Fruit fly (Drosophila melanogaster) whole organism, embryonic: ENCODE measurements around the gene Takl2.

Source experiments
- Adf1 ChIP-seq: fragments of 200-800 bp; sonication (Bioruptor generic); IDR thresholded peaks from 2 replicates; pipeline ENCODE4 v1.3.6; 2022; ENCODE audit warnings: missing biosample characterization, missing genetic modification characterization
- CG11560 ChIP-seq: fragments of 200-800 bp; sonication (Bioruptor generic); IDR thresholded peaks from 3 replicates; pipeline ENCODE4 v1.3.6; 2022; ENCODE audit warnings: missing biosample characterization, missing genetic modification characterization
- CG12155 ChIP-seq: fragments of 200-800 bp; sonication (Bioruptor generic); optimal IDR thresholded peaks from 3 replicates; lab custom pipeline; 2016; ENCODE audit warnings: missing biosample characterization, missing genetic modification characterization
- CG12769 ChIP-seq: fragments of 200-800 bp; sonication (Bioruptor generic); optimal IDR thresholded peaks from 2 replicates; lab custom pipeline; 2019; ENCODE audit warnings: missing biosample characterization, mild to moderate bottlenecking, missing genetic modification characterization, moderate library complexity
- CG15269 ChIP-seq: fragments of 200-800 bp; sonication (Bioruptor generic); optimal IDR thresholded peaks from 2 replicates; lab custom pipeline; 2018; ENCODE audit warnings: missing biosample characterization, mild to moderate bottlenecking, missing genetic modification characterization, moderate library complexity
- CG2875 ChIP-seq: fragments of 200-800 bp; sonication (Bioruptor generic); optimal IDR thresholded peaks from 2 replicates; lab custom pipeline; 2017; ENCODE audit warnings: missing biosample characterization, mild to moderate bottlenecking, missing genetic modification characterization, missing genetic modification reagents
- CG2889 ChIP-seq: fragments of 200-800 bp; sonication (Bioruptor generic); IDR thresholded peaks from 3 replicates; pipeline ENCODE4 v1.3.6; 2022; ENCODE audit warnings: missing biosample characterization, missing genetic modification characterization
- CG3065 ChIP-seq: fragments of 200-800 bp; sonication (Bioruptor generic); optimal IDR thresholded peaks from 2 replicates; lab custom pipeline; 2016; ENCODE audit warnings: missing biosample characterization, missing genetic modification characterization
- CG31365 ChIP-seq: fragments of 200-800 bp; sonication (Bioruptor generic); optimal IDR thresholded peaks from 2 replicates; lab custom pipeline; 2018; ENCODE audit warnings: missing biosample characterization, mild to moderate bottlenecking, missing genetic modification characterization
- CG4360 ChIP-seq: fragments of 200-800 bp; sonication (Bioruptor generic); IDR thresholded peaks from 2 replicates; pipeline ENCODE4 v1.3.6; 2022; ENCODE audit warnings: missing biosample characterization, missing genetic modification characterization
- CG4424 ChIP-seq: fragments of 200-800 bp; sonication (Bioruptor generic); optimal IDR thresholded peaks from 3 replicates; lab custom pipeline; 2016; ENCODE audit warnings: missing biosample characterization, missing genetic modification characterization
- CG6654 ChIP-seq: fragments of 200-800 bp; sonication (Bioruptor generic); optimal IDR thresholded peaks from 2 replicates; lab custom pipeline; 2017; ENCODE audit warnings: missing biosample characterization, mild to moderate bottlenecking, missing genetic modification characterization
- CG6683 ChIP-seq: fragments of 200-800 bp; sonication (Bioruptor generic); optimal IDR thresholded peaks from 2 replicates; lab custom pipeline; 2017; ENCODE audit warnings: missing biosample characterization, mild to moderate bottlenecking, missing genetic modification characterization, missing genetic modification reagents
- CG7745 ChIP-seq: fragments of 200-800 bp; sonication (Bioruptor generic); optimal IDR thresholded peaks from 2 replicates; lab custom pipeline; 2018; ENCODE audit warnings: missing biosample characterization, mild to moderate bottlenecking, missing genetic modification characterization, moderate library complexity
- D ChIP-seq, 2 experiments: fragments of 200-800 bp in 1 of 2; fragments of >200 bp in 1 of 2; sonication (Bioruptor generic) in 1 of 2; optimal IDR thresholded peaks; 2 replicates in 1 of 2; 3 replicates in 1 of 2; lab custom pipeline; 2017; ENCODE audit warnings: mild to moderate bottlenecking in 1 of 2, missing biosample characterization in 1 of 2, missing genetic modification characterization in 1 of 2, missing genetic modification reagents in 1 of 2
- Deaf1 ChIP-seq: fragments of 200-800 bp; optimal IDR thresholded peaks from 3 replicates; lab custom pipeline; 2019; ENCODE audit warnings: missing biosample characterization, mild to moderate bottlenecking, missing genetic modification characterization, moderate library complexity
- Dip2 ChIP-seq: fragments of 200-800 bp; sonication (Bioruptor generic); IDR thresholded peaks from 2 replicates; pipeline ENCODE4 v1.3.6; 2022; ENCODE audit warnings: missing biosample characterization, missing genetic modification characterization
- Dip3 ChIP-seq: fragments of 200-800 bp; sonication (Bioruptor generic); optimal IDR thresholded peaks from 3 replicates; lab custom pipeline; 2016; ENCODE audit warnings: missing biosample characterization, missing genetic modification characterization
- HmgZ ChIP-seq: fragments of 200-800 bp; sonication (Bioruptor generic); optimal IDR thresholded peaks from 2 replicates; lab custom pipeline; 2018; ENCODE audit warnings: missing biosample characterization, mild to moderate bottlenecking, missing genetic modification characterization
- Hr39 ChIP-seq: fragments of >200 bp; optimal IDR thresholded peaks from 2 replicates; lab custom pipeline; 2017
- Lhr ChIP-seq: fragments of 200-800 bp; sonication (Bioruptor generic); optimal IDR thresholded peaks from 3 replicates; lab custom pipeline; 2017; ENCODE audit warnings: mild to moderate bottlenecking, missing biosample characterization, missing genetic modification reagents, missing genetic modification characterization
- Lim3 ChIP-seq: fragments of 200-800 bp; sonication (Bioruptor generic); IDR thresholded peaks from 2 replicates; pipeline ENCODE4 v1.3.6; 2022; ENCODE audit warnings: missing biosample characterization, missing genetic modification characterization
- NK7.1 ChIP-seq: fragments of 200-800 bp; sonication (Bioruptor generic); optimal IDR thresholded peaks from 3 replicates; lab custom pipeline; 2016; ENCODE audit warnings: missing biosample characterization, missing genetic modification characterization
- PHDP ChIP-seq: fragments of 200-800 bp; sonication (Bioruptor generic); optimal IDR thresholded peaks from 3 replicates; lab custom pipeline; 2018; ENCODE audit warnings: missing biosample characterization, mild to moderate bottlenecking, missing genetic modification characterization, moderate library complexity
- Pdp1 ChIP-seq, 2 experiments: fragments of 200-800 bp; sonication (Bioruptor generic); optimal IDR thresholded peaks; 3 replicates each; lab custom pipeline; 2016; ENCODE audit warnings: missing biosample characterization in 2 of 2, missing genetic modification characterization in 2 of 2, mild to moderate bottlenecking in 1 of 2, moderate library complexity in 1 of 2
- Tbp ChIP-seq: fragments of >200 bp; optimal IDR thresholded peaks from 2 replicates; lab custom pipeline; 2018; ENCODE audit warnings: missing biosample characterization, missing genetic modification characterization
- abd-A ChIP-seq: fragments of 200-800 bp; sonication (Bioruptor generic); optimal IDR thresholded peaks from 3 replicates; lab custom pipeline; 2019; ENCODE audit warnings: missing biosample characterization, mild to moderate bottlenecking, missing genetic modification characterization, moderate library complexity
- hb ChIP-seq: fragments of 200-800 bp; sonication (Bioruptor generic); IDR thresholded peaks from 3 replicates; pipeline ENCODE4 v1.3.6; 2022; ENCODE audit warnings: missing biosample characterization, missing genetic modification characterization; ENCODE audit not compliant: partially characterized antibody
- inv ChIP-seq: fragments of 200-800 bp; sonication (Bioruptor generic); IDR thresholded peaks from 2 replicates; pipeline ENCODE4 v1.3.6; 2022; ENCODE audit warnings: missing biosample characterization, missing genetic modification characterization; ENCODE audit not compliant: partially characterized antibody
- mld ChIP-seq: fragments of 200-800 bp; sonication (Bioruptor generic); IDR thresholded peaks from 3 replicates; pipeline ENCODE4 v1.3.6; 2022; ENCODE audit warnings: missing biosample characterization, missing genetic modification characterization; ENCODE audit not compliant: partially characterized antibody
- nerfin-2 ChIP-seq: fragments of 200-800 bp; sonication (Bioruptor generic); IDR thresholded peaks from 2 replicates; pipeline ENCODE4 v1.3.6; 2022; ENCODE audit warnings: missing biosample characterization, missing genetic modification characterization; ENCODE audit not compliant: partially characterized antibody
- org-1 ChIP-seq: fragments of 200-800 bp; sonication (Bioruptor generic); optimal IDR thresholded peaks from 2 replicates; lab custom pipeline; 2017; ENCODE audit warnings: missing biosample characterization, missing genetic modification characterization
- otp ChIP-seq: fragments of 200-800 bp; sonication (Bioruptor generic); IDR thresholded peaks from 3 replicates; pipeline ENCODE4, ENCODE4 v1.3.6; 2022; ENCODE audit warnings: missing biosample characterization, missing genetic modification characterization
- pb ChIP-seq: fragments of 200-800 bp; sonication (Bioruptor generic); optimal IDR thresholded peaks from 3 replicates; lab custom pipeline; 2016; ENCODE audit warnings: missing biosample characterization, missing genetic modification characterization
- pita ChIP-seq: fragments of 200-800 bp; sonication (Bioruptor generic); optimal IDR thresholded peaks from 2 replicates; lab custom pipeline; 2017; ENCODE audit warnings: missing biosample characterization, mild to moderate bottlenecking, missing genetic modification characterization
- sd ChIP-seq: fragments of 200-800 bp; sonication (Bioruptor generic); optimal IDR thresholded peaks from 3 replicates; lab custom pipeline; 2018; ENCODE audit warnings: missing biosample characterization, mild to moderate bottlenecking, missing genetic modification characterization, moderate library complexity
- sens-2 ChIP-seq: fragments of 200-800 bp; sonication (Bioruptor generic); IDR thresholded peaks from 2 replicates; pipeline ENCODE4 v1.3.6; 2022; ENCODE audit warnings: missing biosample characterization, missing genetic modification characterization
- slbo ChIP-seq: fragments of 200-800 bp; sonication (Bioruptor generic); IDR thresholded peaks from 2 replicates; pipeline ENCODE4 v1.3.6; 2022; ENCODE audit warnings: missing biosample characterization, missing genetic modification characterization
- so ChIP-seq: fragments of 200-800 bp; sonication (Bioruptor generic); IDR thresholded peaks from 3 replicates; pipeline ENCODE4 v1.3.6; 2022; ENCODE audit warnings: missing biosample characterization, missing genetic modification characterization
- sqz ChIP-seq: fragments of 200-800 bp; sonication (Bioruptor generic); optimal IDR thresholded peaks from 3 replicates; lab custom pipeline; 2018; ENCODE audit warnings: missing biosample characterization, mild to moderate bottlenecking, missing genetic modification characterization
- tio ChIP-seq: fragments of 200-800 bp; sonication (Bioruptor generic); optimal IDR thresholded peaks from 2 replicates; lab custom pipeline; 2017; ENCODE audit warnings: missing biosample characterization, missing genetic modification characterization, inconsistent platforms
- trem ChIP-seq: fragments of 200-800 bp; optimal IDR thresholded peaks from 3 replicates; lab custom pipeline; 2019; ENCODE audit warnings: missing biosample characterization, mild to moderate bottlenecking, missing genetic modification characterization, moderate library complexity
- tx ChIP-seq: fragments of 200-800 bp; sonication (Bioruptor generic); optimal IDR thresholded peaks from 2 replicates; lab custom pipeline; 2016; ENCODE audit warnings: missing biosample characterization, missing genetic modification characterization
- vvl ChIP-seq: fragments of 200-800 bp; sonication (Bioruptor generic); IDR thresholded peaks from 2 replicates; pipeline ENCODE4 v1.3.6; 2022; ENCODE audit warnings: missing biosample characterization, missing genetic modification characterization

Takl2 gene

dm6 chr3R:22776457-22776856, 42.8 kb upstream of the Takl2 start (continued):
- peak; percentile 70 for TF ChIP-seq CG12769 (tag; lab: Kevin White, UChicago)
- no peak for TF ChIP-seq CG6683 (GFP tag; lab: Kevin White, UChicago)
- no peak for TF ChIP-seq Dip3 (GFP tag; lab: Kevin White, UChicago)
- TF ChIP-seq PHDP (tag; lab: Kevin White, UChicago): no peak
- TF ChIP-seq CG15269 (tag; lab: Kevin White, UChicago): peak; percentile 55
- no peak for TF ChIP-seq otp
- TF ChIP-seq inv (GFP tag; lab: Robert Waterston, UW): no peak
- TF ChIP-seq vvl (GFP tag; lab: Robert Waterston, UW): peak; percentile 63; the same call in 1 of the 2 replicates
- TF ChIP-seq so: no peak
- 0 out of 3 replicates have a peak, but pooled peaks have one; percentile 25 for TF ChIP-seq mld (GFP tag; lab: Robert Waterston, UW)

dm6 chr3R:22771670-22772069, 38.0 kb upstream of the Takl2 start, which contains the start of gene CG43095:
TSS of gene CG43095 (minus strand) at chr3R:22771770.
- TF ChIP-seq CG2875 (GFP tag; lab: Kevin White, UChicago) (no peak), CG11560 (tag; lab: Robert Waterston, UW) (no peak), slbo (GFP tag; lab: Robert Waterston, UW) (no peak), tio (no peak), CG12155 (GFP tag; lab: Kevin White, UChicago) (no peak)

- TF ChIP-seq Lhr (no peak), Dip2 (GFP tag; lab: Robert Waterston, UW) (no peak), pb (no peak), D (optimal IDR thresholded peaks at IDR 0.05; lab: Kevin White, UChicago) (no peak), D (GFP tag; optimal IDR thresholded peaks at IDR 0.05; lab: Kevin White, UChicago) (no peak), Hr39 (lab: Kevin White, UChicago) (no peak)
These were observed 37.2 kb upstream of the Takl2 start, which contains the start of gene CG43094 for dm6 chr3R:22770887-22771286. TSS of gene CG43094 (minus strand) at chr3R:22770987.

- no peak for TF ChIP-seq abd-A (tag; lab: Kevin White, UChicago)
- TF ChIP-seq Deaf1: no peak
- TF ChIP-seq CG4424 (GFP tag; lab: Kevin White, UChicago): no peak
- no peak for TF ChIP-seq hb (GFP tag; lab: Robert Waterston, UW)
- no peak for TF ChIP-seq CG7745 (tag; lab: Kevin White, UChicago)
- no peak for TF ChIP-seq pita
- TF ChIP-seq Tbp (GFP tag; lab: Kevin White, UChicago): no peak
- TF ChIP-seq CG4360 (GFP tag; lab: Robert Waterston, UW): no peak
- no peak for TF ChIP-seq nerfin-2
- no peak for TF ChIP-seq org-1
- no peak for TF ChIP-seq sqz (GFP tag; lab: Kevin White, UChicago)
- no peak for TF ChIP-seq sd (tag; lab: Kevin White, UChicago)
- no peak for TF ChIP-seq CG6654
- no peak for TF ChIP-seq sens-2 (GFP tag; lab: Robert Waterston, UW)
These were observed 36.6 kb upstream of the Takl2 start, which contains the start of gene CG43093 for dm6 chr3R:22770207-22770606. TSS of gene CG43093 (minus strand) at chr3R:22770307.

dm6 chr3R:22769567-22769966, 35.9 kb upstream of the Takl2 start, which contains the start of gene CG43092:
TSS of gene CG43092 (minus strand) at chr3R:22769667.
- TF ChIP-seq trem (tag; lab: Kevin White, UChicago) (no peak), NK7.1 (GFP tag; lab: Kevin White, UChicago) (no peak), Adf1 (GFP tag; lab: Robert Waterston, UW) (no peak), CG31365 (no peak), tx (no peak), HmgZ (tag; lab: Kevin White, UChicago) (no peak), Lim3 (GFP tag; lab: Robert Waterston, UW) (no peak), CG2889 (GFP tag; lab: Robert Waterston, UW) (no peak), CG3065 (GFP tag; lab: Kevin White, UChicago) (no peak), Pdp1 (GFP tag; optimal IDR thresholded peaks at IDR 0.05; lab: Kevin White, UChicago) (no peak)
- TF ChIP-seq, all 482 proteins: peak for 0
